Fruit fly (Drosophila melanogaster) whole organism: ENCODE results near the gene CG14020.

Experiments
- CG8478 ChIP-seq: fragments of >200 bp; optimal IDR thresholded peaks from 2 replicates; lab custom pipeline; 2018; ENCODE audit warnings: inconsistent platforms
- Dll ChIP-seq: fragments of >200 bp; optimal IDR thresholded peaks from 2 replicates; lab custom pipeline; 2017
- EcR ChIP-seq, 2 experiments: fragments of >200 bp; optimal IDR thresholded peaks; 2 replicates each; lab custom pipeline; 2017; ENCODE audit warnings: missing biosample characterization in 2 of 2, missing genetic modification characterization in 2 of 2, missing genetic modification reagents in 2 of 2
- pan ChIP-seq: fragments of >200 bp; optimal IDR thresholded peaks from 2 replicates; lab custom pipeline; 2017
- psq ChIP-seq: fragments of >200 bp; optimal IDR thresholded peaks from 2 replicates; lab custom pipeline; 2017
- usp ChIP-seq: fragments of >200 bp; optimal IDR thresholded peaks from 2 replicates; lab custom pipeline; 2017; ENCODE audit warnings: missing biosample characterization, missing genetic modification characterization, mixed read lengths

dm6 chr2L:5473880-5474446, 43.6 kb upstream of the CG14020 start:
- no peak for TF ChIP-seq pan (lab: Kevin White, UChicago)
- no peak for TF ChIP-seq CG8478 (lab: Kevin White, UChicago)
- TF ChIP-seq usp (GFP tag; lab: Kevin White, UChicago), result no peak
- no peak for TF ChIP-seq psq (lab: Kevin White, UChicago)
- TF ChIP-seq EcR (GFP tag; optimal IDR thresholded peaks at IDR 0.05; lab: Kevin White, UChicago), result no peak
- TF ChIP-seq Dll (lab: Kevin White, UChicago), result no peak
